Worm (Caenorhabditis elegans) whole organism, L3 larva: ENCODE results near the gene kars-1.

ENCODE experiments used
- R02D3.7 ChIP-seq: fragments of 150-350 bp; optimal IDR thresholded peaks from 2 replicates; lab custom pipeline; 2014; ENCODE audit warnings: missing biosample characterization, missing genetic modification characterization
- ZK546.5 ChIP-seq: sonication (generic microtip); optimal IDR thresholded peaks from 2 replicates; lab custom pipeline; 2017; ENCODE audit warnings: missing biosample characterization, missing genetic modification characterization
- aly-2 ChIP-seq: fragments of 150-350 bp; optimal IDR thresholded peaks from 2 replicates; lab custom pipeline; 2014; ENCODE audit warnings: missing biosample characterization, missing genetic modification characterization
- ceh-28 ChIP-seq: fragments of 150-350 bp; optimal IDR thresholded peaks from 2 replicates; lab custom pipeline; 2014; ENCODE audit warnings: missing biosample characterization, missing genetic modification reagents, missing genetic modification characterization
- ceh-9 ChIP-seq: sonication (generic microtip); optimal IDR thresholded peaks from 2 replicates; lab custom pipeline; 2018; ENCODE audit warnings: missing biosample characterization, missing genetic modification characterization
- daf-12 ChIP-seq: fragments of 150-350 bp; optimal IDR thresholded peaks from 2 replicates; lab custom pipeline; 2014; ENCODE audit warnings: missing biosample characterization, missing genetic modification reagents, missing genetic modification characterization
- egl-5 ChIP-seq: fragments of 150-350 bp; optimal IDR thresholded peaks from 2 replicates; lab custom pipeline; 2017; ENCODE audit warnings: missing biosample characterization, missing genetic modification reagents, missing genetic modification characterization, inconsistent platforms
- elt-1 ChIP-seq: fragments of 150-350 bp; optimal IDR thresholded peaks from 2 replicates; lab custom pipeline; 2014; ENCODE audit warnings: missing biosample characterization, missing genetic modification characterization
- elt-3 ChIP-seq, 3 experiments: fragments of 150-350 bp in 1 of 3; sonication (generic microtip) in 2 of 3; optimal IDR thresholded peaks; 2 replicates in 2 of 3; 4 replicates in 1 of 3; lab custom pipeline; 2014 to 2017; ENCODE audit warnings: missing biosample characterization in 3 of 3, missing genetic modification characterization in 3 of 3
- eor-1 ChIP-seq, 2 experiments: fragments of 150-350 bp; optimal IDR thresholded peaks; 2 replicates each; lab custom pipeline; 2014 to 2018; ENCODE audit warnings: missing biosample characterization in 2 of 2, missing genetic modification characterization in 2 of 2
- fkh-10 ChIP-seq: sonication (generic microtip); optimal IDR thresholded peaks from 2 replicates; lab custom pipeline; 2017; ENCODE audit warnings: missing biosample characterization, missing genetic modification reagents, missing genetic modification characterization
- fkh-2 ChIP-seq: fragments of 150-350 bp; optimal IDR thresholded peaks from 2 replicates; lab custom pipeline; 2014; ENCODE audit warnings: missing biosample characterization, missing genetic modification reagents, missing genetic modification characterization
- fos-1 ChIP-seq: fragments of 150-350 bp; optimal IDR thresholded peaks from 2 replicates; lab custom pipeline; 2014; ENCODE audit warnings: missing biosample characterization, missing genetic modification characterization
- hmg-11 ChIP-seq: sonication (generic microtip); optimal IDR thresholded peaks from 2 replicates; lab custom pipeline; 2016; ENCODE audit warnings: missing genetic modification characterization, missing compliant biosample characterization
- jun-1 ChIP-seq: fragments of 150-350 bp; optimal IDR thresholded peaks from 2 replicates; lab custom pipeline; 2014; ENCODE audit warnings: missing biosample characterization, missing genetic modification reagents, missing genetic modification characterization
- lin-15B ChIP-seq: fragments of 150-350 bp; optimal IDR thresholded peaks from 2 replicates; lab custom pipeline; 2014; ENCODE audit warnings: missing biosample characterization, missing genetic modification characterization
- lin-39 ChIP-seq: fragments of 150-350 bp; optimal IDR thresholded peaks from 2 replicates; lab custom pipeline; 2018; ENCODE audit warnings: missing biosample characterization, missing genetic modification reagents, missing genetic modification characterization
- lsy-12 ChIP-seq: sonication (generic microtip); optimal IDR thresholded peaks from 2 replicates; lab custom pipeline; 2016; ENCODE audit warnings: mild to moderate bottlenecking, missing genetic modification characterization, missing compliant biosample characterization
- mdl-1 ChIP-seq: fragments of 150-350 bp; optimal IDR thresholded peaks from 2 replicates; lab custom pipeline; 2014; ENCODE audit warnings: missing biosample characterization, missing genetic modification characterization
- mml-1 ChIP-seq: fragments of 150-350 bp; sonication (generic microtip); optimal IDR thresholded peaks from 3 replicates; lab custom pipeline; 2014; ENCODE audit warnings: missing biosample characterization, missing genetic modification characterization
- nhr-11 ChIP-seq: fragments of 150-350 bp; optimal IDR thresholded peaks from 2 replicates; lab custom pipeline; 2014; ENCODE audit warnings: missing biosample characterization, missing genetic modification characterization
- nhr-12 ChIP-seq: fragments of 150-350 bp; optimal IDR thresholded peaks from 2 replicates; lab custom pipeline; 2014; ENCODE audit warnings: missing biosample characterization, missing genetic modification characterization
- nhr-23 ChIP-seq: fragments of 150-350 bp; optimal IDR thresholded peaks from 2 replicates; lab custom pipeline; 2014; ENCODE audit warnings: missing biosample characterization, missing genetic modification reagents, missing genetic modification characterization
- nhr-237 ChIP-seq: fragments of 150-350 bp; optimal IDR thresholded peaks from 2 replicates; lab custom pipeline; 2014; ENCODE audit warnings: missing biosample characterization, missing genetic modification characterization
- nhr-25 ChIP-seq: sonication (generic microtip); optimal IDR thresholded peaks from 2 replicates; lab custom pipeline; 2017; ENCODE audit warnings: missing biosample characterization, missing genetic modification characterization
- nhr-28 ChIP-seq: fragments of 150-350 bp; optimal IDR thresholded peaks from 2 replicates; lab custom pipeline; 2014; ENCODE audit warnings: missing biosample characterization, missing genetic modification characterization
- nhr-67 ChIP-seq: fragments of 150-350 bp; optimal IDR thresholded peaks from 2 replicates; lab custom pipeline; 2014; ENCODE audit warnings: missing biosample characterization, missing genetic modification characterization
- nhr-76 ChIP-seq: fragments of 150-350 bp; sonication (generic microtip); optimal IDR thresholded peaks from 5 replicates; lab custom pipeline; 2014; ENCODE audit warnings: missing biosample characterization, missing genetic modification characterization
- nhr-77 ChIP-seq: fragments of 150-350 bp; optimal IDR thresholded peaks from 2 replicates; lab custom pipeline; 2014; ENCODE audit warnings: missing biosample characterization, missing genetic modification characterization
- pqm-1 ChIP-seq: fragments of 150-350 bp; optimal IDR thresholded peaks from 2 replicates; lab custom pipeline; 2017; ENCODE audit warnings: missing biosample characterization, missing genetic modification characterization, inconsistent platforms
- sea-2 ChIP-seq: fragments of 150-350 bp; sonication (generic microtip); optimal IDR thresholded peaks from 4 replicates; lab custom pipeline; 2014; ENCODE audit warnings: missing biosample characterization, missing genetic modification reagents, missing genetic modification characterization
- skn-1 ChIP-seq: fragments of 150-350 bp; optimal IDR thresholded peaks from 2 replicates; lab custom pipeline; 2014; ENCODE audit warnings: missing biosample characterization, missing genetic modification characterization
- snpc-4 ChIP-seq: fragments of 150-350 bp; optimal IDR thresholded peaks from 2 replicates; lab custom pipeline; 2014; ENCODE audit warnings: missing biosample characterization, missing genetic modification characterization
- tbx-2 ChIP-seq: sonication (generic microtip); optimal IDR thresholded peaks from 2 replicates; lab custom pipeline; 2016; ENCODE audit warnings: mild to moderate bottlenecking, missing genetic modification characterization, missing compliant biosample characterization
- unc-39 ChIP-seq: sonication (generic microtip); optimal IDR thresholded peaks from 4 replicates; lab custom pipeline; 2017; ENCODE audit warnings: missing biosample characterization, missing genetic modification characterization
- unc-62 ChIP-seq: fragments of 150-350 bp; sonication (generic microtip); optimal IDR thresholded peaks from 4 replicates; lab custom pipeline; 2014; ENCODE audit warnings: missing biosample characterization, missing genetic modification reagents, missing genetic modification characterization
- ztf-11 ChIP-seq: fragments of 150-350 bp; optimal IDR thresholded peaks from 2 replicates; lab custom pipeline; 2014; ENCODE audit warnings: missing biosample characterization, missing genetic modification characterization
- ztf-4 ChIP-seq: fragments of 150-350 bp; optimal IDR thresholded peaks from 2 replicates; lab custom pipeline; 2014; ENCODE audit warnings: missing biosample characterization, missing genetic modification characterization

kars-1 gene

DNA sequence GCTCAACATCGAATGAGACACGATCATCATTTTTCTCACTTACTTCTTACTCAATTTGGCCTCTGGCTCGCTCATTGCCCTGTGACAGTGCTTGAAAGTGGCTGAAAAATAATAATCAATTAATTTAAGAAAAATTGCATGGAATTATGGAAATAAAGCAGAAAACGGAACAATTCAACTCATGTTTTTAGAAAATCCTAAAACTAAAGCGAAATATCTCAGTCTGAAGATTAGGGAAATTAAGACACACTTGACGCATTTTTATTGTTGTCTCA, at the start of gene kars-1:
TSS of gene kars-1 (minus strand) at position 101 of the 275 bp plus-strand sequence.
- no peak for TF ChIP-seq mdl-1
- TF ChIP-seq lin-15B, result no peak
- no peak for TF ChIP-seq jun-1 (tag; lab: Kevin White, UChicago)
- no peak for TF ChIP-seq snpc-4
- TF ChIP-seq nhr-11 (tag; lab: Kevin White, UChicago), result no peak
- TF ChIP-seq ZK546.5, result no peak
- no peak for TF ChIP-seq nhr-12
- no peak for TF ChIP-seq nhr-237
- no peak for TF ChIP-seq eor-1 (tag; optimal IDR thresholded peaks at IDR 0.05; lab: Kevin White, UChicago)
- TF ChIP-seq mml-1, result no peak
- TF ChIP-seq ztf-11 (tag; lab: Kevin White, UChicago), result no peak
- no peak for TF ChIP-seq R02D3.7 (tag; lab: Kevin White, UChicago)
- no peak for TF ChIP-seq pqm-1 (tag; lab: Kevin White, UChicago)
- TF ChIP-seq elt-1 (tag; lab: Kevin White, UChicago), result no peak
- TF ChIP-seq nhr-77, result no peak
- TF ChIP-seq unc-62 (GFP tag; lab: Kevin White, UChicago), result no peak
- TF ChIP-seq unc-39, result no peak
- TF ChIP-seq, all 47 proteins: peak for 0

DNA sequence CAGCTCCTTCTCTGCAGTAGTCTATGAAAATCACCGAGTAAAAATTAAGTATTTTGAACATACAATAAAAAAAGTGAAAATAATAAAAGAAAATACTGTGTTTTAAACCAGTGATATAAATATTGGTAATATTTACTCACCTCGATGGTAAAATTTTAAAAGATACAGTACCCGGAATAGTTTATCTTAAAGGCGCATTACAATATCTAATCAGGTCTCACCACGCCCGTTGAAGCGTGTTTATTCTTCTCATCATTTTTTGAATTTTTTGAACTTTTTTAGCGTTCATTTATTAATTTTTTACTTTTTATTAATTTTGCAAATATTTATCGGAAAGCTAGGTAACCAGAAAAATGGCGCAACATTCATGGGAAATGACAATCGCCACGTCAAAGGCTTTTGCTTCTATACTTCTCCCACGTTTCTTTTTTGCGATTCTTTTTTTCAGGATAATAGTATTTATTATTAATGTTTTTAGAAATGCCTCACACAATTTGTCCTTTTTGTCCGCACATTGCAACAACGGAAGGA, 49.6 kb upstream of the kars-1 start, which contains the start of gene F10E7.2:
TSS of gene F10E7.2 (plus strand) at position 481 of the 531 bp plus-strand sequence.
- TF ChIP-seq nhr-25 (no peak), lin-15B (no peak), nhr-28 (tag; lab: Kevin White, UChicago) (no peak), fkh-2 (tag; lab: Kevin White, UChicago) (no peak), eor-1 (tag; optimal IDR thresholded peaks at IDR 0.05; lab: Kevin White, UChicago) (no peak), sea-2 (GFP tag; lab: Kevin White, UChicago) (no peak), daf-12 (tag; lab: Kevin White, UChicago) (no peak), fkh-10 (GFP tag; lab: Kevin White, UChicago) (no peak), ztf-11 (tag; lab: Kevin White, UChicago) (no peak), hmg-11 (tag; lab: Kevin White, UChicago) (no peak), ceh-9 (tag; lab: Kevin White, UChicago) (no peak), ztf-4 (tag; lab: Kevin White, UChicago) (no peak), elt-3 (tag; optimal IDR thresholded peaks at IDR 0.05; lab: Kevin White, UChicago) (no peak), lin-39 (tag; lab: Kevin White, UChicago) (no peak), elt-1 (tag; lab: Kevin White, UChicago) (no peak), lsy-12 (tag; lab: Kevin White, UChicago) (no peak), snpc-4 (no peak), skn-1 (tag; lab: Kevin White, UChicago) (no peak), fos-1 (tag; lab: Kevin White, UChicago) (no peak)
- TF ChIP-seq, all 47 proteins: peak for 0

ce11 chrII:7119525-7119924, 47.3 kb upstream of the kars-1 start:
- TF ChIP-seq tbx-2 (tag; lab: Kevin White, UChicago), result no peak
- no peak for TF ChIP-seq skn-1 (tag; lab: Kevin White, UChicago)
- TF ChIP-seq R02D3.7 (tag; lab: Kevin White, UChicago), result no peak
- no peak for TF ChIP-seq pqm-1 (tag; lab: Kevin White, UChicago)
- no peak for TF ChIP-seq lsy-12 (tag; lab: Kevin White, UChicago)
- no peak for TF ChIP-seq nhr-67 (tag; lab: Kevin White, UChicago)
- TF ChIP-seq ceh-9 (tag; lab: Kevin White, UChicago), result no peak
- no peak for TF ChIP-seq nhr-11 (tag; lab: Kevin White, UChicago)
- no peak for TF ChIP-seq nhr-237
- TF ChIP-seq nhr-23, result no peak
- no peak for TF ChIP-seq egl-5 (tag; lab: Kevin White, UChicago)
- no peak for TF ChIP-seq lin-15B
- TF ChIP-seq nhr-77, result no peak
- no peak for TF ChIP-seq eor-1 (tag; optimal IDR thresholded peaks at IDR 0.05; lab: Kevin White, UChicago)
- no peak for TF ChIP-seq fkh-10 (GFP tag; lab: Kevin White, UChicago)
- TF ChIP-seq jun-1 (tag; lab: Kevin White, UChicago), result no peak
- TF ChIP-seq fkh-2 (tag; lab: Kevin White, UChicago), result no peak
- TF ChIP-seq sea-2 (GFP tag; lab: Kevin White, UChicago), result no peak
- TF ChIP-seq ceh-28 (tag; lab: Kevin White, UChicago), result no peak
- no peak for TF ChIP-seq nhr-12

- TF ChIP-seq lin-15B, result no peak
- no peak for TF ChIP-seq nhr-76 (tag; lab: Kevin White, UChicago)
- TF ChIP-seq nhr-11 (tag; lab: Kevin White, UChicago), result no peak
- TF ChIP-seq aly-2, result no peak
- no peak for TF ChIP-seq daf-12 (tag; lab: Kevin White, UChicago)
- no peak for TF ChIP-seq pqm-1 (tag; lab: Kevin White, UChicago)
- no peak for TF ChIP-seq mml-1
- no peak for TF ChIP-seq fos-1 (tag; lab: Kevin White, UChicago)
- no peak for TF ChIP-seq elt-1 (tag; lab: Kevin White, UChicago)
- TF ChIP-seq nhr-237, result no peak
- no peak for TF ChIP-seq egl-5 (tag; lab: Kevin White, UChicago)
Observed at ce11 chrII:7116350-7116749, 44.1 kb upstream of the kars-1 start, which contains the start of gene spon-1. spon-1 (plus strand) TSS chrII:7116557.
